Worm (Caenorhabditis elegans): ENCODE results near the gene W01B6.3.

Gene W01B6.3

DNA sequence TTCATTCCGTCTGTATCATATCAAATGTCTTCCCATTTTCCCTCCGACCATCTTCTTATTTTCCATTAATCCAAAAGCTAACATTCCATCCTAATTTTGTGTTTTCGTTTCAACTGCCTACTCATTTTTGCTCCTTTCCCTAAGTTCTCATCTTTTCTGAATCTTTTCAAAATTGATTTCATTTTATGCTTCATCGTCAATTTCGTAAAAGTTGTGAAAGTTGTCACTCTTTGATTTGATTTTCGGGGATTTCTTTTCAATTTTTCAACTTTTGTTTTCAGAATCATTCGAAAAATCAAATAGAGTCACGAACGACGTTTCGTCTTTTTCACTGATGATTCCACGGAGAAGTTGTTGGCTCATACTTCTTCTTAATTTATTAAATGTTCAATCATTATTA, 4.9 kb downstream of the W01B6.3 start, which contains the start of gene cwn-2:
Gene cwn-2 (plus strand): TSS at position 276 of the 400 bp plus-strand sequence.
- TF ChIP-seq fos-1 (tag; optimal IDR thresholded peaks at IDR 0.05) (no peak), daf-8 (GFP tag; IDR thresholded peaks at IDR 0.05) (no peak), unc-62 (GFP tag; optimal IDR thresholded peaks at IDR 0.05 in 1 of 2) (peak in 1 of 2 experiments; percentile 21), unc-62 (tag; optimal IDR thresholded peaks at IDR 0.05) (no peak), fkh-10 (GFP tag; optimal IDR thresholded peaks at IDR 0.05) (peak; percentile 81), ces-1 (GFP tag; optimal IDR thresholded peaks at IDR 0.05) (peak; percentile 3), hmg-1.1 (GFP tag; IDR thresholded peaks at IDR 0.05) (no peak)

DNA sequence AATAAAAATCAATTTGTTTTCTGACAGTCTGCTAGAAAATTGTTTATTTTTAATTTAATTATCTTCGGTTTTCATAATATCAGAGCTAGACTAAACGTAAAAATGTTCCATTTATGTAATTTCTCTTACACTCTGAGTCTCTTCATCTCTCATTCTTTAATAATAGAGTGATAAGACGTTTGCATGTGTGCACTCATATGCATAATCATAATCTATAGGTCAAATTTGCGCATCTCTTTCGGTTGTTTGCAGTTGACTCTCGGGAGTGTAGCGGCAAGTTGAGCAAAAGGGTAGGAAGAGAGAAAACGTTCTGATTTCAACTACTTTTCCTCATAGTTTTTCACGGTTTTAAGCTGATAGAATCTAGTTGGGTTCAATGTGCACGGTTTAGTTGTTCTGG, 6.0 kb downstream of the W01B6.3 start:
- no peak for TF ChIP-seq lin-38 (GFP tag; IDR thresholded peaks at IDR 0.05)
- peak; percentile 1 for TF ChIP-seq pqm-1 (tag; optimal IDR thresholded peaks at IDR 0.05)
- no peak for TF ChIP-seq ztf-11 (tag; optimal IDR thresholded peaks at IDR 0.05)
- no peak for TF ChIP-seq ces-1 (GFP tag; optimal IDR thresholded peaks at IDR 0.05)
- peak; percentile 59 for TF ChIP-seq nhr-6 (tag; optimal IDR thresholded peaks at IDR 0.05)
- TF ChIP-seq zag-1 (tag; optimal IDR thresholded peaks at IDR 0.05), result no peak
- no peak for TF ChIP-seq mep-1 (tag; optimal IDR thresholded peaks at IDR 0.05)
- TF ChIP-seq nhr-25 (tag; optimal IDR thresholded peaks at IDR 0.05; ENCODE audit: borderline replicate concordance, insufficient read depth), result no peak

DNA sequence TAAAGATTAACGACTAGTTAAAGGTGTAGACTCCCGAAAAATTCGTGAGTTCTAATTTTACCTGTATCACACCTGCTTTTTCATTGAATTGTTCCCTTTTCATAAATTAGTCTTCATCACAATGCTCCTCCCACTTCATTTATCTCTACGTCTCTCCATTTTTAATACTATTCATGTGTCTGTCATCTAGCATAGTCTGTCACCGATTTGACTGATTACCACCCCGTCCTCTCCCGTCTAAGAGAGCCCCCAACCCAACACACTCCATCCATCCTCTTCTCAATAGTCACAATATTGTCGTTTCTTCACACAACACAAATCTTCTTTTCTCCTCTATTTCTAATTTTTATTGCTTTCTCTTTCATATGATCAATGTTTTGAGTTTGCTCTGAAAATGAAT, 7.3 kb downstream of the W01B6.3 start:
- TF ChIP-seq D1046.2 (GFP tag; IDR thresholded peaks at IDR 0.05) (no peak), saeg-2 (GFP tag; IDR thresholded peaks at IDR 0.05) (no peak), unc-62 (GFP tag; optimal IDR thresholded peaks at IDR 0.05 in 1 of 2) (peak in 1 of 2 experiments; percentile 80), unc-62 (tag; optimal IDR thresholded peaks at IDR 0.05) (no peak), zag-1 (tag; optimal IDR thresholded peaks at IDR 0.05) (no peak), nhr-11 (tag; optimal IDR thresholded peaks at IDR 0.05) (no peak), fkh-10 (GFP tag; optimal IDR thresholded peaks at IDR 0.05) (no peak)

DNA sequence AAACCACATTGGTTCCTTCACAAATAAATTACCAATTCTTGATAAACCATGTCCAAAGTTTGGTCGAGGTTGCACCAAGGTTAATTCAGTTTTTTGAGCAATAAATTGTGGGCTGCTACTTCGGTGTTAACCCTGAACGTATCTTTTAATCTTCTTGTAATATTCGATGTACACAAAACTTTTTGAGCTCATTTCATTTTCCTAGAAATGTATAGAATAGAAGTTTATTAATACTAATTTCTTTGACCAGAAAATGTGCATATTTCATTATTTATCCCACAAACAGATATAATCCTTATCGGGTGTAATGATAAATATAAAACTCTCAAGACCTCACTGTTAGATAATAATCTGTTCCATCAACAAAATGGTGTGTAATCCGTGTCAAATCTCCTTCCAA, 8.5 kb downstream of the W01B6.3 start:
- TF ChIP-seq nhr-48 (tag; optimal IDR thresholded peaks at IDR 0.05) (no peak), unc-62 (GFP tag; optimal IDR thresholded peaks at IDR 0.05 in 1 of 2) (peak in 1 of 2 experiments; percentile 89), unc-62 (tag; optimal IDR thresholded peaks at IDR 0.05) (no peak)

DNA sequence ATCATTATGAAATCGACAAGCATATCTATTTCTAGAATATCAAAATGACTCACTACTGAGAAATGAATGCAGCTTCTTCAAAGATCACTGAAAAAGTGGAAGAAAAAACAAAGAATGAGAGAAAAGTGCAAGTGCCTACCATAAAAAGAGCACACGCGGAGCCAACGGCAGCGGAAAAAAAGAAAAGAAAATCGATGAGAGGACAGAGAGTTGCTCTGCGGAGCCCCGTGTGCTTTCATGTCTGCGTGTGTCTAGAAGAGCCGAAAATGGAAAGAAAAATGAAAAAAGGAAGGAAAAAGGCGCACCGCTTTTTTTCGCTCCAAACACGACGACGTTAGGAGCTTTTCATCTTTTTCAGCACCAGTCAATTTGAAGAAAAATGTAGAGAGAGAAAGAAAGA, 9.7 kb downstream of the W01B6.3 start, which contains the start of gene ipla-7:
Gene ipla-7 (minus strand): TSS at position 122 of the 400 bp plus-strand sequence.
- no peak for TF ChIP-seq nhr-102 (tag; optimal IDR thresholded peaks at IDR 0.05)
- TF ChIP-seq lsy-2 (tag; optimal IDR thresholded peaks at IDR 0.05), result peak in 1 of 2 experiments; percentile 50
- no peak for TF ChIP-seq unc-39 (tag; optimal IDR thresholded peaks at IDR 0.05)
- peak; percentile 64 for TF ChIP-seq fkh-10 (GFP tag; optimal IDR thresholded peaks at IDR 0.05)
- no peak for TF ChIP-seq daf-16 (GFP tag; optimal IDR thresholded peaks at IDR 0.05)
- TF ChIP-seq daf-16 (tag; optimal IDR thresholded peaks at IDR 0.05), result peak; percentile 22
- no peak for TF ChIP-seq hif-1 (tag; optimal IDR thresholded peaks at IDR 0.05)
- 0 out of 2 replicates have a peak, but pooled peaks have one; percentile 43 for TF ChIP-seq hmg-1.1 (GFP tag; IDR thresholded peaks at IDR 0.05)
- TF ChIP-seq hlh-11 (tag; optimal IDR thresholded peaks at IDR 0.05), result peak; percentile 16
- peak; percentile 34 for TF ChIP-seq aha-1 (tag)
- peak; percentile 24 for TF ChIP-seq mep-1 (tag; optimal IDR thresholded peaks at IDR 0.05)
- TF ChIP-seq ctbp-1 (GFP tag; IDR thresholded peaks at IDR 0.05), result 0 out of 2 replicates have a peak, but pooled peaks have one; percentile 31
- peak; percentile 67 for TF ChIP-seq hlh-30 (tag; optimal IDR thresholded peaks at IDR 0.05; ENCODE audit: insufficient read depth)
- TF ChIP-seq mdl-1 (tag; optimal IDR thresholded peaks at IDR 0.05), result peak in 1 of 2 experiments; percentile 32
- peak; percentile 38 for TF ChIP-seq rbr-2 (tag; optimal IDR thresholded peaks at IDR 0.05)
- TF ChIP-seq cey-2 (tag; optimal IDR thresholded peaks at IDR 0.05; ENCODE audit: borderline replicate concordance, insufficient read depth), result no peak
- TF ChIP-seq saeg-2 (GFP tag; IDR thresholded peaks at IDR 0.05), result 0 out of 2 replicates have a peak, but pooled peaks have one; percentile 32
- TF ChIP-seq dmd-6 (GFP tag; IDR thresholded peaks at IDR 0.05), result peak; percentile 25; the same call in 1 of the 2 replicates

Data from whole organism, L4 larva.